Worm (Caenorhabditis elegans): Measurements from ENCODE around the gene oxy-4.

The oxy-4 gene

DNA sequence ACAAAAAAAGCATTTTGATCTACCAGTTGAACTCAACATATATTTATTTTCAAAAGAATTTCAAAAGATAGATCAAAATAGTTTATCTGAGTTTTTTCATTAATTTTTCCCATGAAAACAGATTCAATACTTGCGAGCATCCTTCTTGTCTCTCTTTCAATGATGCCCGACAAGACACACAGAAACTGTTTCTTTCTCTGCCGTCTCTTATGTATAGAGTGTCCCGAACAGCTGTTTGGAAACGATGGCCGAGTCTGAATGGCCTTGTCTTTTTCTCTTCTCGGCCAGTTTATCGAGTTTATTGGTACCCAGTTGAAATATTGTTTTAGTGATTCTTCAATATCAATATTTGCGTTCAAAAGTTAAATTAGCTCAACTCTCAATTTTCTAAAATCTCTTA is 49.8 kb downstream of the oxy-4 start:
- TF ChIP-seq unc-62 (GFP tag; optimal IDR thresholded peaks at IDR 0.05) (no peak), mef-2 (tag; optimal IDR thresholded peaks at IDR 0.05) (no peak), pag-3 (tag; optimal IDR thresholded peaks at IDR 0.05; ENCODE audit: borderline replicate concordance, insufficient read depth) (no peak), pax-3 (tag; optimal IDR thresholded peaks at IDR 0.05) (no peak), lin-15B (tag; optimal IDR thresholded peaks at IDR 0.05) (peak; percentile 46), ceh-82 (tag; optimal IDR thresholded peaks at IDR 0.05) (peak; percentile 29 to 77 (median 46)), egl-13 (tag; optimal IDR thresholded peaks at IDR 0.05) (no peak), efl-3 (GFP tag; optimal IDR thresholded peaks at IDR 0.05) (no peak), dsc-1 (tag; optimal IDR thresholded peaks at IDR 0.05) (no peak), elt-3 (tag; optimal IDR thresholded peaks at IDR 0.05) (no peak), nhr-12 (tag; optimal IDR thresholded peaks at IDR 0.05) (no peak), nhr-85 (tag) (peak; percentile 54), fkh-4 (tag; optimal IDR thresholded peaks at IDR 0.05; ENCODE audit: borderline replicate concordance) (no peak), nhr-28 (tag; optimal IDR thresholded peaks at IDR 0.05) (no peak), hlh-17 (GFP tag; optimal IDR thresholded peaks at IDR 0.05; ENCODE audit: borderline replicate concordance) (no peak), lsy-2 (tag; optimal IDR thresholded peaks at IDR 0.05) (peak; percentile 72 to 78), ces-1 (GFP tag; optimal IDR thresholded peaks at IDR 0.05) (no peak), ceh-90 (tag; optimal IDR thresholded peaks at IDR 0.05) (peak; percentile 59), fkh-10 (GFP tag; optimal IDR thresholded peaks at IDR 0.05) (no peak), hlh-4 (tag; optimal IDR thresholded peaks at IDR 0.05) (no peak), aha-1 (tag; optimal IDR thresholded peaks at IDR 0.05) (no peak), nhr-19 (GFP tag; conservative IDR thresholded peaks at IDR 0.05) (peak; percentile 63), isw-1 (GFP tag; IDR thresholded peaks at IDR 0.05) (peak; percentile 40; the same call in 1 of the 2 replicates), ceh-63 (GFP tag; optimal IDR thresholded peaks at IDR 0.05) (no peak), unc-86 (tag; optimal IDR thresholded peaks at IDR 0.05) (no peak), lin-39 (tag; optimal IDR thresholded peaks at IDR 0.05) (no peak), C16A3.4 (tag; optimal IDR thresholded peaks at IDR 0.05) (peak; percentile 36), lin-35 (GFP tag; optimal IDR thresholded peaks at IDR 0.05) (peak; percentile 65 to 66), nhr-71 (tag; optimal IDR thresholded peaks at IDR 0.05) (peak; percentile 86), lir-3 (tag; optimal IDR thresholded peaks at IDR 0.05; ENCODE audit: poor library complexity) (peak; percentile 85), skn-1 (tag; optimal IDR thresholded peaks at IDR 0.05) (no peak), mdl-1 (tag; optimal IDR thresholded peaks at IDR 0.05) (no peak), nhr-20 (tag; optimal IDR thresholded peaks at IDR 0.05) (peak; percentile 74), nhr-90 (tag; optimal IDR thresholded peaks at IDR 0.05; ENCODE audit: poor library complexity) (peak; percentile 57), nhr-84 (tag; optimal IDR thresholded peaks at IDR 0.05) (no peak), efl-1 (optimal IDR thresholded peaks at IDR 0.05) (peak; percentile 76 to 80), efl-1 (GFP tag; optimal IDR thresholded peaks at IDR 0.05 in 1 of 2) (peak; percentile 71 to 94), F16B12.6 (tag; optimal IDR thresholded peaks at IDR 0.05) (peak; percentile 9), ama-1 (optimal IDR thresholded peaks at IDR 0.05) (no peak), snu-23 (GFP tag; optimal IDR thresholded peaks at IDR 0.05) (peak; percentile 77), snpc-4 (tag; optimal IDR thresholded peaks at IDR 0.05) (peak; percentile 43), sox-4 (tag; optimal IDR thresholded peaks at IDR 0.05) (peak; percentile 36), tlp-1 (tag; optimal IDR thresholded peaks at IDR 0.05) (no peak), lin-13 (GFP tag; optimal IDR thresholded peaks at IDR 0.05) (peak; percentile 13), nhr-11 (tag; optimal IDR thresholded peaks at IDR 0.05) (no peak), jun-1 (tag; optimal IDR thresholded peaks at IDR 0.05) (no peak), nhr-76 (tag; optimal IDR thresholded peaks at IDR 0.05) (no peak), ets-5 (GFP tag; IDR thresholded peaks at IDR 0.05) (no peak), zag-1 (tag; optimal IDR thresholded peaks at IDR 0.05) (no peak), sup-37 (GFP tag; optimal IDR thresholded peaks at IDR 0.05) (no peak), xbp-1 (tag; optimal IDR thresholded peaks at IDR 0.05) (peak; percentile 43), nhr-237 (tag; optimal IDR thresholded peaks at IDR 0.05) (no peak), unc-98 (GFP tag; IDR thresholded peaks at IDR 0.05) (no peak), nhr-47 (tag; optimal IDR thresholded peaks at IDR 0.05) (no peak)
